Fruit fly (Drosophila melanogaster) whole organism, embryonic: Measurements from ENCODE around the gene CG7156.

Experiments used
- Atf3 ChIP-seq: fragments of 200-800 bp; sonication (Bioruptor generic); optimal IDR thresholded peaks from 3 replicates; lab custom pipeline; 2016; ENCODE audit warnings: missing biosample characterization, missing genetic modification characterization
- Bdp1 ChIP-seq: fragments of 200-800 bp; sonication (Bioruptor generic); optimal IDR thresholded peaks from 3 replicates; lab custom pipeline; 2016; ENCODE audit warnings: missing biosample characterization, missing genetic modification characterization
- CG10267 ChIP-seq: fragments of 200-800 bp; sonication (Bioruptor generic); optimal IDR thresholded peaks from 2 replicates; lab custom pipeline; 2018; ENCODE audit warnings: missing biosample characterization, mild to moderate bottlenecking, missing genetic modification characterization, moderate library complexity
- CG11504 ChIP-seq: fragments of 200-800 bp; sonication (Bioruptor generic); optimal IDR thresholded peaks from 3 replicates; lab custom pipeline; 2019; ENCODE audit warnings: missing biosample characterization, mild to moderate bottlenecking, missing genetic modification characterization, moderate library complexity
- CG11696 ChIP-seq: fragments of 200-800 bp; sonication (Bioruptor generic); IDR thresholded peaks from 2 replicates; pipeline ENCODE4 v1.3.6; 2022; ENCODE audit warnings: missing biosample characterization, missing genetic modification characterization
- CG12236 ChIP-seq: fragments of 200-800 bp; sonication (Bioruptor generic); optimal IDR thresholded peaks from 2 replicates; lab custom pipeline; 2016; ENCODE audit warnings: missing biosample characterization, missing genetic modification characterization
- CG13894 ChIP-seq: fragments of 200-800 bp; sonication (Bioruptor generic); optimal IDR thresholded peaks from 3 replicates; lab custom pipeline; 2018; ENCODE audit warnings: missing biosample characterization, mild to moderate bottlenecking, missing genetic modification characterization, moderate library complexity
- CG2116 ChIP-seq: fragments of 200-800 bp; sonication (Bioruptor generic); optimal IDR thresholded peaks from 3 replicates; lab custom pipeline; 2018; ENCODE audit warnings: missing biosample characterization, mild to moderate bottlenecking, missing genetic modification characterization
- CG2875 ChIP-seq: fragments of 200-800 bp; sonication (Bioruptor generic); optimal IDR thresholded peaks from 2 replicates; lab custom pipeline; 2017; ENCODE audit warnings: missing biosample characterization, mild to moderate bottlenecking, missing genetic modification characterization, missing genetic modification reagents
- CG30403 ChIP-seq: fragments of 200-800 bp; sonication (Bioruptor generic); optimal IDR thresholded peaks from 3 replicates; lab custom pipeline; 2016; ENCODE audit warnings: missing biosample characterization, missing genetic modification characterization
- CG31388 ChIP-seq: fragments of 200-800 bp; sonication (Bioruptor generic); optimal IDR thresholded peaks from 2 replicates; lab custom pipeline; 2016; ENCODE audit warnings: missing biosample characterization, missing genetic modification characterization
- CG31441 ChIP-seq: fragments of 200-800 bp; sonication (Bioruptor generic); IDR thresholded peaks from 2 replicates; pipeline ENCODE4 v1.3.6; 2022; ENCODE audit warnings: missing biosample characterization, missing genetic modification characterization
- CG6683 ChIP-seq: fragments of 200-800 bp; sonication (Bioruptor generic); optimal IDR thresholded peaks from 2 replicates; lab custom pipeline; 2017; ENCODE audit warnings: missing biosample characterization, mild to moderate bottlenecking, missing genetic modification characterization, missing genetic modification reagents
- CG6765 ChIP-seq: fragments of 200-800 bp; sonication (Bioruptor generic); optimal IDR thresholded peaks from 3 replicates; lab custom pipeline; 2017; ENCODE audit warnings: missing biosample characterization, mild to moderate bottlenecking, missing genetic modification characterization
- CG7987 ChIP-seq: fragments of 200-800 bp; sonication (Bioruptor generic); optimal IDR thresholded peaks from 2 replicates; lab custom pipeline; 2018; ENCODE audit warnings: missing biosample characterization, mild to moderate bottlenecking, missing genetic modification characterization, moderate library complexity
- CG9797 ChIP-seq: fragments of 200-800 bp; sonication (Bioruptor generic); optimal IDR thresholded peaks from 3 replicates; lab custom pipeline; 2018; ENCODE audit warnings: missing biosample characterization, mild to moderate bottlenecking, missing genetic modification characterization
- D ChIP-seq, 2 experiments: fragments of 200-800 bp in 1 of 2; fragments of >200 bp in 1 of 2; sonication (Bioruptor generic) in 1 of 2; optimal IDR thresholded peaks; 2 replicates in 1 of 2; 3 replicates in 1 of 2; lab custom pipeline; 2017; ENCODE audit warnings: mild to moderate bottlenecking in 1 of 2, missing biosample characterization in 1 of 2, missing genetic modification characterization in 1 of 2, missing genetic modification reagents in 1 of 2
- D19B ChIP-seq: fragments of 200-800 bp; sonication (Bioruptor generic); optimal IDR thresholded peaks from 2 replicates; lab custom pipeline; 2017; ENCODE audit warnings: missing biosample characterization, mild to moderate bottlenecking, missing genetic modification characterization
- Elba2 ChIP-seq: fragments of 200-800 bp; sonication (Bioruptor generic); optimal IDR thresholded peaks from 3 replicates; lab custom pipeline; 2016; ENCODE audit warnings: missing biosample characterization, missing genetic modification characterization
- HHEX ChIP-seq: fragments of 200-800 bp; sonication (Bioruptor generic); optimal IDR thresholded peaks from 3 replicates; lab custom pipeline; 2017; ENCODE audit warnings: missing biosample characterization, mild to moderate bottlenecking, missing genetic modification characterization, missing genetic modification reagents
- HLH3B ChIP-seq: fragments of 200-800 bp; sonication (Bioruptor generic); IDR thresholded peaks from 2 replicates; pipeline ENCODE4 v1.3.6; 2022; ENCODE audit warnings: missing biosample characterization, missing genetic modification characterization
- Hr39 ChIP-seq: fragments of >200 bp; optimal IDR thresholded peaks from 2 replicates; lab custom pipeline; 2017
- Lhr ChIP-seq: fragments of 200-800 bp; sonication (Bioruptor generic); optimal IDR thresholded peaks from 3 replicates; lab custom pipeline; 2017; ENCODE audit warnings: mild to moderate bottlenecking, missing biosample characterization, missing genetic modification reagents, missing genetic modification characterization
- MBD-R2 ChIP-seq: fragments of 200-800 bp; sonication (Bioruptor generic); IDR thresholded peaks from 2 replicates; pipeline ENCODE4 v1.3.6; 2022; ENCODE audit warnings: missing biosample characterization, missing genetic modification characterization
- Sin3A ChIP-seq: fragments of >200 bp; optimal IDR thresholded peaks from 2 replicates; lab custom pipeline; 2018
- Sox100B ChIP-seq: fragments of 200-800 bp; sonication (Bioruptor generic); optimal IDR thresholded peaks from 3 replicates; lab custom pipeline; 2018; ENCODE audit warnings: missing biosample characterization, mild to moderate bottlenecking, missing genetic modification characterization
- Ssrp ChIP-seq: fragments of 200-800 bp; sonication (Bioruptor generic); optimal IDR thresholded peaks from 2 replicates; lab custom pipeline; 2018; ENCODE audit warnings: missing biosample characterization, mild to moderate bottlenecking, missing genetic modification characterization, moderate library complexity
- Usf ChIP-seq: fragments of 200-800 bp; sonication (Bioruptor generic); optimal IDR thresholded peaks from 2 replicates; lab custom pipeline; 2017; ENCODE audit warnings: missing genotype, missing biosample characterization, missing genetic modification characterization
- amos ChIP-seq: fragments of 200-800 bp; sonication (Bioruptor generic); IDR thresholded peaks from 2 replicates; pipeline ENCODE4 v1.3.6; 2022; ENCODE audit warnings: missing biosample characterization, missing genetic modification characterization; ENCODE audit not compliant: partially characterized antibody
- ash1 ChIP-seq: fragments of 200-800 bp; sonication (Bioruptor generic); optimal IDR thresholded peaks from 2 replicates; lab custom pipeline; 2018; ENCODE audit warnings: missing biosample characterization, mild to moderate bottlenecking, missing genetic modification characterization
- bcd ChIP-seq: fragments of 200-800 bp; sonication (Bioruptor generic); optimal IDR thresholded peaks from 2 replicates; lab custom pipeline; 2017; ENCODE audit warnings: missing biosample characterization, mild to moderate bottlenecking, missing genetic modification characterization
- ems ChIP-seq: fragments of 200-800 bp; sonication (Bioruptor generic); optimal IDR thresholded peaks from 3 replicates; lab custom pipeline; 2016; ENCODE audit warnings: missing biosample characterization, missing genetic modification characterization
- esg ChIP-seq: fragments of 200-800 bp; sonication (Bioruptor generic); conservative IDR thresholded peaks from 2 replicates; pipeline ENCODE4 v1.3.6; 2022; ENCODE audit warnings: missing biosample characterization, missing genetic modification characterization
- gce ChIP-seq: fragments of 200-800 bp; sonication (Bioruptor generic); IDR thresholded peaks from 3 replicates; pipeline ENCODE4 v1.3.6; 2022; ENCODE audit warnings: missing biosample characterization, missing genetic modification characterization
- gfzf ChIP-seq: fragments of 200-800 bp; sonication (Bioruptor generic); optimal IDR thresholded peaks from 2 replicates; lab custom pipeline; 2016; ENCODE audit warnings: missing biosample characterization, mild to moderate bottlenecking, missing genetic modification characterization, moderate library complexity
- gsb ChIP-seq: fragments of 200-800 bp; sonication (Bioruptor generic); IDR thresholded peaks from 2 replicates; pipeline ENCODE4 v1.3.6; 2022; ENCODE audit warnings: missing biosample characterization, missing genetic modification characterization
- kah ChIP-seq: fragments of 200-800 bp; sonication (Bioruptor generic); optimal IDR thresholded peaks from 2 replicates; lab custom pipeline; 2018; ENCODE audit warnings: missing biosample characterization, mild to moderate bottlenecking, missing genetic modification characterization
- kni ChIP-seq: fragments of 200-800 bp; sonication (Bioruptor generic); optimal IDR thresholded peaks from 3 replicates; lab custom pipeline; 2017; ENCODE audit warnings: mild to moderate bottlenecking, missing biosample characterization, missing genetic modification reagents, missing genetic modification characterization
- lab ChIP-seq: fragments of 200-800 bp; sonication (Bioruptor generic); optimal IDR thresholded peaks from 3 replicates; lab custom pipeline; 2017; ENCODE audit warnings: missing biosample characterization, missing genetic modification characterization, mild to moderate bottlenecking, moderate library complexity, missing genetic modification reagents
- lilli ChIP-seq: fragments of 200-800 bp; sonication (Bioruptor generic); optimal IDR thresholded peaks from 3 replicates; lab custom pipeline; 2016; ENCODE audit warnings: missing biosample characterization, missing genetic modification characterization
- mld ChIP-seq: fragments of 200-800 bp; sonication (Bioruptor generic); IDR thresholded peaks from 3 replicates; pipeline ENCODE4 v1.3.6; 2022; ENCODE audit warnings: missing biosample characterization, missing genetic modification characterization; ENCODE audit not compliant: partially characterized antibody
- psq ChIP-seq: fragments of 200-800 bp; sonication (Bioruptor generic); optimal IDR thresholded peaks from 2 replicates; lab custom pipeline; 2017; ENCODE audit warnings: missing biosample characterization, missing genetic modification characterization
- sima ChIP-seq: fragments of 200-800 bp; sonication (Bioruptor generic); optimal IDR thresholded peaks from 2 replicates; lab custom pipeline; 2016; ENCODE audit warnings: missing biosample characterization, missing genetic modification characterization
- slbo ChIP-seq: fragments of 200-800 bp; sonication (Bioruptor generic); IDR thresholded peaks from 2 replicates; pipeline ENCODE4 v1.3.6; 2022; ENCODE audit warnings: missing biosample characterization, missing genetic modification characterization
- slp2 ChIP-seq: fragments of 200-800 bp; sonication (Bioruptor generic); optimal IDR thresholded peaks from 2 replicates; lab custom pipeline; 2016; ENCODE audit warnings: missing biosample characterization, missing genetic modification characterization
- sug ChIP-seq: fragments of 200-800 bp; optimal IDR thresholded peaks from 2 replicates; lab custom pipeline; 2019; ENCODE audit warnings: missing biosample characterization, mild to moderate bottlenecking, missing genetic modification characterization, moderate library complexity
- trh ChIP-seq: fragments of 200-800 bp; sonication (Bioruptor generic); optimal IDR thresholded peaks from 2 replicates; lab custom pipeline; 2016; ENCODE audit warnings: missing biosample characterization, missing genetic modification characterization
- usp ChIP-seq: fragments of >200 bp; optimal IDR thresholded peaks from 2 replicates; lab custom pipeline; 2017; ENCODE audit warnings: missing biosample characterization, missing genetic modification characterization
- wor ChIP-seq: fragments of 200-800 bp; sonication (Bioruptor generic); IDR thresholded peaks from 2 replicates; pipeline ENCODE4 v1.3.6; 2022; ENCODE audit warnings: missing biosample characterization, missing genetic modification characterization

Gene CG7156

DNA sequence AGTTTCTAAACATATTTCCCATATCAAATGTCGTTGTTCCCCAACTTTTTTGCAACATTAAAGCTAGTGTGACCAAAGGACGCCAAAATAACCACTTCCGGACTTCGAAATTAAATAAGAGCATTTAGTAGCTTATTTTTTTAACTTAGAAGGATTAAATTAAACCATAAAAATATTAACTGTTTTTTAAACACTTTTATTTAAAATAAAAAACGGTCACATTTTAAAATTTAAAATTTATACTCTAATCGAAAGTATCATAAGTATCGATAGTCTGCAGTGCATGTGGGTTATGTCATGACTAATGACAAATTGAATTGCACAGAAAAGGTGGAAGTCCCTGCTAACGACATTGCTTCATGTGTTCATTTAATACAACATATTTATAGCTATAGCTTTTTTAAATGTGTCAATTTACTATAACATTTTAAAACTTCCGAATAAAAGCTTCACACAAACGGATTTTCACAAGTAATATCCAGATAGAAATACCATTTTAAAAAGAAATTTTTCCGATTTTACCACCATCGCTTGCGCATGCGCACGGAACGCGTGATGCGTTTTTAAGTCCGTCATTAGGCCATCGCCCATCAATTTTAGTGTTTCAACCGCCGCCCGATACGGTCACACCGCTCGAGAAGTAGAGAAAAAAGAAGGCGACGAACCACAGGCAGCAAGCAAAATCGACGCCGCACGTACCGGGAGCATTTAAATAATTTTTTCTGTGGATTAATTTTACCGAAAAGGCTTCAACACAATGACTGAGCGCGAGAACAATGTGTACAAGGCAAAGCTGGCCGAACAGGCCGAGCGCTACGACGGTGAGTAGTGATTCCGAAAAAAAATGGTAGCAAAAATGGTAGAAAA is at the start of gene CG7156, which contains the start of gene 14-3-3epsilon (continued):
- TF ChIP-seq Elba2 (GFP tag; lab: Kevin White, UChicago): no peak
- TF ChIP-seq psq (GFP tag; lab: Kevin White, UChicago): no peak
- TF ChIP-seq CG10267 (tag; lab: Kevin White, UChicago): peak; percentile 75
- TF ChIP-seq sima: no peak
- TF ChIP-seq mld (GFP tag; lab: Robert Waterston, UW): 0 out of 3 replicates have a peak, but pooled peaks have one; percentile 26
- TF ChIP-seq bcd: peak; percentile 20
- no peak for TF ChIP-seq wor (GFP tag; lab: Robert Waterston, UW)
- TF ChIP-seq CG31441 (GFP tag; lab: Robert Waterston, UW): peak; percentile 49
- no peak for TF ChIP-seq CG6765 (GFP tag; lab: Kevin White, UChicago)
- TF ChIP-seq gfzf (GFP tag; lab: Kevin White, UChicago): peak; percentile 97
- TF ChIP-seq MBD-R2 (GFP tag; lab: Robert Waterston, UW): peak; percentile 57; the same call in 1 of the 2 replicates
- peak; percentile 65 for TF ChIP-seq slbo (GFP tag; lab: Robert Waterston, UW)
- peak; percentile 15 for TF ChIP-seq CG2875
- no peak for TF ChIP-seq Hr39 (lab: Kevin White, UChicago)
- TF ChIP-seq amos (GFP tag; lab: Robert Waterston, UW): peak; percentile 64
- TF ChIP-seq usp (GFP tag; lab: Kevin White, UChicago): no peak
- no peak for TF ChIP-seq CG31388 (GFP tag; lab: Kevin White, UChicago)
- no peak for TF ChIP-seq trh (GFP tag; lab: Kevin White, UChicago)
- TF ChIP-seq slp2 (GFP tag; lab: Kevin White, UChicago): no peak
- TF ChIP-seq Atf3 (GFP tag; lab: Kevin White, UChicago): no peak
- TF ChIP-seq Usf (GFP tag; lab: Kevin White, UChicago): no peak
- peak; percentile 98 for TF ChIP-seq Sin3A (lab: Kevin White, UChicago)
- TF ChIP-seq Lhr: peak; percentile 92
- TF ChIP-seq gsb (GFP tag; lab: Robert Waterston, UW): no peak
- TF ChIP-seq CG9797 (GFP tag; lab: Kevin White, UChicago): peak; percentile 96
- TF ChIP-seq D19B (GFP tag; lab: Kevin White, UChicago): no peak
- peak; percentile 42 for TF ChIP-seq lab
- no peak for TF ChIP-seq esg (GFP tag; lab: Robert Waterston, UW)
- TF ChIP-seq D (optimal IDR thresholded peaks at IDR 0.05; lab: Kevin White, UChicago): no peak
- TF ChIP-seq D (GFP tag; optimal IDR thresholded peaks at IDR 0.05; lab: Kevin White, UChicago): no peak
- TF ChIP-seq lilli (GFP tag; lab: Kevin White, UChicago): peak; percentile 59
- TF ChIP-seq Bdp1: no peak
- no peak for TF ChIP-seq CG13894 (tag; lab: Kevin White, UChicago)
- TF ChIP-seq CG30403 (GFP tag; lab: Kevin White, UChicago): peak; percentile 67
- TF ChIP-seq sug (tag; lab: Kevin White, UChicago): peak; percentile 22
- TF ChIP-seq ash1: no peak
- TF ChIP-seq Sox100B: no peak
- TF ChIP-seq HLH3B (GFP tag; lab: Robert Waterston, UW): no peak
- no peak for TF ChIP-seq kah (GFP tag; lab: Kevin White, UChicago)
- TF ChIP-seq CG11696 (GFP tag; lab: Robert Waterston, UW): no peak
- TF ChIP-seq ems: no peak
- peak; percentile 11 for TF ChIP-seq CG12236 (GFP tag; lab: Kevin White, UChicago)
- TF ChIP-seq CG7987 (GFP tag; lab: Kevin White, UChicago): peak; percentile 17
- TF ChIP-seq CG11504 (tag; lab: Kevin White, UChicago): peak; percentile 88
- no peak for TF ChIP-seq gce (GFP tag; lab: Robert Waterston, UW)
- peak; percentile 19 for TF ChIP-seq HHEX
- no peak for TF ChIP-seq kni (GFP tag; lab: Kevin White, UChicago)
- TF ChIP-seq Ssrp (tag; lab: Kevin White, UChicago): no peak
- peak; percentile 88 for TF ChIP-seq CG2116
- TF ChIP-seq CG6683 (GFP tag; lab: Kevin White, UChicago): no peak
